Worm (Caenorhabditis elegans): Measurements from ENCODE around the gene C03B1.17.

C03B1.17 gene

ce11 chrX:6412575-6412974, 39.1 kb downstream of the C03B1.17 start, which contains the start of gene T22E5.1:
T22E5.1 (plus strand) TSS chrX:6412875.
- no peak for TF ChIP-seq athp-1 (tag; optimal IDR thresholded peaks at IDR 0.05)
- TF ChIP-seq F55B11.4 (tag; optimal IDR thresholded peaks at IDR 0.05; ENCODE audit: borderline replicate concordance, insufficient read depth): no peak
- TF ChIP-seq egl-18 (GFP tag; IDR thresholded peaks at IDR 0.05): no peak
- TF ChIP-seq pha-4 (tag; optimal IDR thresholded peaks at IDR 0.05): no peak
- no peak for TF ChIP-seq efl-1 (GFP tag; optimal IDR thresholded peaks at IDR 0.05)
- TF ChIP-seq mes-4 (tag; optimal IDR thresholded peaks at IDR 0.05): no peak
- no peak for TF ChIP-seq hlh-12 (tag; optimal IDR thresholded peaks at IDR 0.05)
- no peak for TF ChIP-seq sdz-38 (tag; optimal IDR thresholded peaks at IDR 0.05)
- TF ChIP-seq unc-62 (GFP tag; optimal IDR thresholded peaks at IDR 0.05): no peak
- no peak for TF ChIP-seq F57A8.1 (GFP tag; optimal IDR thresholded peaks at IDR 0.05)
- no peak for TF ChIP-seq let-526 (GFP tag; IDR thresholded peaks at IDR 0.05)
- TF ChIP-seq Y53G8AR.9 (GFP tag; conservative IDR thresholded peaks at IDR 0.05): no peak

ce11 chrX:6413583-6413982, 40.1 kb downstream of the C03B1.17 start:
- TF ChIP-seq bed-2 (GFP tag; IDR thresholded peaks at IDR 0.05) (no peak), ceh-100 (GFP tag; IDR thresholded peaks at IDR 0.05) (no peak)

ce11 chrX:6416357-6417087, 43.1 kb downstream of the C03B1.17 start, which contains the start of gene T22E5.6:
T22E5.6 (minus strand) TSS chrX:6416407.
- TF ChIP-seq T07F8.4 (tag; optimal IDR thresholded peaks at IDR 0.05): no peak
- no peak for TF ChIP-seq F52B5.7 (tag; optimal IDR thresholded peaks at IDR 0.05)
- TF ChIP-seq F57C9.4 (tag; optimal IDR thresholded peaks at IDR 0.05): no peak
- TF ChIP-seq lsl-1 (GFP tag; optimal IDR thresholded peaks at IDR 0.05): no peak
- no peak for TF ChIP-seq B0035.1 (tag; optimal IDR thresholded peaks at IDR 0.05)
- no peak for TF ChIP-seq aptf-3 (GFP tag; IDR thresholded peaks at IDR 0.05)
- no peak for TF ChIP-seq tbx-9 (tag; optimal IDR thresholded peaks at IDR 0.05; ENCODE audit: borderline replicate concordance)
- TF ChIP-seq Y53F4B.3 (GFP tag; IDR thresholded peaks at IDR 0.05): no peak
- no peak for TF ChIP-seq F39B2.1 (GFP tag; IDR thresholded peaks at IDR 0.05)
- no peak for TF ChIP-seq repo-1 (tag; optimal IDR thresholded peaks at IDR 0.05)
- no peak for TF ChIP-seq attf-5 (GFP tag; optimal IDR thresholded peaks at IDR 0.05)
- no peak for TF ChIP-seq egl-18 (GFP tag; IDR thresholded peaks at IDR 0.05)
- TF ChIP-seq nfya-1 (tag; optimal IDR thresholded peaks at IDR 0.05; ENCODE audit: borderline replicate concordance, insufficient read depth): no peak
- no peak for TF ChIP-seq fkh-3 (tag; optimal IDR thresholded peaks at IDR 0.05)
- TF ChIP-seq Y95B8A.8 (GFP tag; IDR thresholded peaks at IDR 0.05): no peak
- no peak for TF ChIP-seq sdz-38 (tag; optimal IDR thresholded peaks at IDR 0.05)
- no peak for TF ChIP-seq hmg-1.2 (GFP tag; IDR thresholded peaks at IDR 0.05)
- TF ChIP-seq lin-40 (tag; optimal IDR thresholded peaks at IDR 0.05): no peak

ce11 chrX:6419113-6419512, 45.7 kb downstream of the C03B1.17 start:
- TF ChIP-seq snpc-1.1 (tag; optimal IDR thresholded peaks at IDR 0.05; ENCODE audit: insufficient read depth): no peak
- no peak for TF ChIP-seq xnd-1 (tag; optimal IDR thresholded peaks at IDR 0.05)
- TF ChIP-seq tlf-1 (GFP tag; optimal IDR thresholded peaks at IDR 0.05): no peak
- TF ChIP-seq ccch-3 (GFP tag; optimal IDR thresholded peaks at IDR 0.05): no peak
- TF ChIP-seq ceh-40 (GFP tag; IDR thresholded peaks at IDR 0.05): no peak
- no peak for TF ChIP-seq lin-40 (tag; optimal IDR thresholded peaks at IDR 0.05)
- no peak for TF ChIP-seq sdz-38 (tag; optimal IDR thresholded peaks at IDR 0.05)
- TF ChIP-seq T07F8.4 (tag; optimal IDR thresholded peaks at IDR 0.05): no peak
- no peak for TF ChIP-seq let-607 (tag; optimal IDR thresholded peaks at IDR 0.05)
- TF ChIP-seq snpc-1.3 (tag; optimal IDR thresholded peaks at IDR 0.05; ENCODE audit: insufficient read depth): no peak
- no peak for TF ChIP-seq F33H1.4 (GFP tag; IDR thresholded peaks at IDR 0.05)
- no peak for TF ChIP-seq nhr-90 (tag; optimal IDR thresholded peaks at IDR 0.05)
- no peak for TF ChIP-seq bed-2 (GFP tag; IDR thresholded peaks at IDR 0.05)
- TF ChIP-seq lin-26 (GFP tag; IDR thresholded peaks at IDR 0.05): no peak

Data from whole organism, young adult.